Worm (Caenorhabditis elegans): ENCODE measurements around the gene F44E2.4.

DNA sequence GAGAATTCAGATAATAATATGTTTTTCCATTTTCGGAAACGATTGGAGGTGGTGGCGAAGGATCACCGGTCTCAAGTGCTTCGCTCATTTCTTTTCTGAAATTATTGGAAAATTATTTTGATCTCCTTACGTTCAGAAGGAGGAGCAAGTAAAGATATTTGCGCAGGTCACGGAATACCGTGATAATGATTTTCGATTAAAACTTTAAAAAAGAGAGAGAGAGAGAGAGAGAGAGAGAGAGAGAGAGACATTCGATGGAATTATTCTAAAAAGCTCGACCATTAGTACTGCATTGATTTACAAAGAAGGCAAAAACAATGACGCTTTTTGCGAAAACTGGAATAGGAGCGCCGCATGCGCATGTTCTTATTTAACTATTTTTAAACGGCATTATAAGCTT lies 46.0 kb downstream of the F44E2.4 start, which contains the start of gene ztf-1:
- TF ChIP-seq hrde-1 (tag; optimal IDR thresholded peaks at IDR 0.05; ENCODE audit: borderline replicate concordance): no peak
- no peak for TF ChIP-seq ceh-100 (GFP tag; IDR thresholded peaks at IDR 0.05)
- no peak for TF ChIP-seq xnd-1 (tag; optimal IDR thresholded peaks at IDR 0.05)
- TF ChIP-seq nfyb-1 (GFP tag; IDR thresholded peaks at IDR 0.05): no peak
- TF ChIP-seq lsy-27 (tag; optimal IDR thresholded peaks at IDR 0.05; ENCODE audit: borderline replicate concordance, insufficient read depth): no peak
- TF ChIP-seq nhr-27 (tag; optimal IDR thresholded peaks at IDR 0.05): no peak
- no peak for TF ChIP-seq dpl-1 (GFP tag; optimal IDR thresholded peaks at IDR 0.05)
- TF ChIP-seq gei-17 (GFP tag; optimal IDR thresholded peaks at IDR 0.05): no peak
